Worm (Caenorhabditis elegans) whole organism, young adult: Measurements from ENCODE around the gene tag-340.

Source experiments
- F57A8.1 ChIP-seq: fragments of 200-800 bp; sonication (Bioruptor generic); optimal IDR thresholded peaks from 2 replicates; lab custom pipeline; 2018; ENCODE audit warnings: mild to moderate bottlenecking, missing genetic modification characterization, moderate library complexity, missing compliant biosample characterization
- K12H6.12 ChIP-seq: fragments of 200-800 bp; sonication (Bioruptor generic); optimal IDR thresholded peaks from 2 replicates; lab custom pipeline; 2018; ENCODE audit warnings: mild to moderate bottlenecking, missing genetic modification characterization, missing compliant biosample characterization
- dpff-1 ChIP-seq: sonication (generic microtip); optimal IDR thresholded peaks from 2 replicates; lab custom pipeline; 2017; ENCODE audit warnings: mild to moderate bottlenecking, missing genetic modification characterization, missing compliant biosample characterization
- ekl-4 ChIP-seq: fragments of 200-800 bp; sonication (Bioruptor generic); IDR thresholded peaks from 2 replicates; pipeline ENCODE4 v1.3.6; 2022; ENCODE audit warnings: missing genetic modification reagents, missing genetic modification characterization, missing compliant biosample characterization
- nfya-1 ChIP-seq: sonication (generic microtip); optimal IDR thresholded peaks from 2 replicates; lab custom pipeline; 2017; ENCODE audit warnings: antibody characterized with exemption, missing compliant biosample characterization, missing genetic modification characterization, borderline replicate concordance; ENCODE audit not compliant: insufficient read depth
- pha-4 ChIP-seq: fragments of 150-350 bp; sonication (generic microtip); optimal IDR thresholded peaks from 2 replicates; lab custom pipeline; 2014; ENCODE audit warnings: missing biosample characterization, missing genetic modification reagents, missing genetic modification characterization

DNA sequence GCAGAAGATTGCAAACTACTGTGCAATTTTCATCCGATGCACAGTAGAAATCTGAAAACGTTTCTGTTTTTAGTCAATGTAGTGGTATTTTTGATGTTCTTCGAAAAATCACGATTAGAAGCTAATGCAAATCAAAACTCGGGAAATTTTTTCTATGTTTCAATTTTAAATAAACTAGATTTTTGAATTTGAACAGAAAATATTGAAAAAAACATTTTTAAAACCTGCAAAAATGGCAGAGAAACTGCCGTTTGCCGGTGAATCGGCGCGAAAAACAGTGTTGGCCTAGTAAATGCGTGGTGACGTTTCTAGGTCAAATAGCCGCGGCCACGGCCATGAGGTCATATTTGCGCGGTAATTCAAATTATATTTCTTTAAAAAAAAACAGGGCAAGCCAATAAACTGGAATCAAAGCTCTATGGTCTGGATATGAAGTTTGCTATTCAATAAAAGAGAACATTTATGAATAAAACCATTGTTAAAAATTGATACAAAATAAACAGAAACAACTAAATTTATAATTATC, 29.9 kb downstream of the tag-340 start, which contains the start of gene set-2:
- TF ChIP-seq dpff-1 (tag; lab: Kevin White, UChicago), result no peak
- no peak for TF ChIP-seq F57A8.1 (GFP tag; lab: Kevin White, UChicago)
- TF ChIP-seq nfya-1 (tag; lab: Kevin White, UChicago), result no peak
- peak; percentile 59 for TF ChIP-seq K12H6.12
- no peak for TF ChIP-seq pha-4 (tag; lab: Kevin White, UChicago)
- peak; percentile 65; the same call in 1 of the 2 replicates for TF ChIP-seq ekl-4 (GFP tag; lab: Robert Waterston, UW)
